Worm (Caenorhabditis elegans): Measurements from ENCODE around the gene F41C3.11.

ce11 chrII:4726750-4727384 lies 6.9 kb downstream of the F41C3.11 start:
- TF ChIP-seq Y116A8C.19 (tag; optimal IDR thresholded peaks at IDR 0.05; ENCODE audit: borderline replicate concordance), result no peak
- peak; percentile 10 for TF ChIP-seq ama-1 (optimal IDR thresholded peaks at IDR 0.05)
- TF ChIP-seq lsy-2 (tag; optimal IDR thresholded peaks at IDR 0.05), result no peak
- TF ChIP-seq isw-1 (GFP tag; IDR thresholded peaks at IDR 0.05), result no peak
- TF ChIP-seq lir-3 (tag; optimal IDR thresholded peaks at IDR 0.05; ENCODE audit: poor library complexity), result no peak
- TF ChIP-seq lin-39 (tag; optimal IDR thresholded peaks at IDR 0.05), result no peak
- no peak for TF ChIP-seq unc-86 (tag; optimal IDR thresholded peaks at IDR 0.05)
- no peak for TF ChIP-seq nhr-11 (tag; optimal IDR thresholded peaks at IDR 0.05)
